Fruit fly (Drosophila melanogaster) whole organism, embryonic: ENCODE results near the gene CG4393.
A peak's percentile ranks its signal among the peaks of the same experiment; 100 is the strongest.

Source experiments
- Adf1 ChIP-seq: fragments of 200-800 bp; sonication (Bioruptor generic); IDR thresholded peaks from 2 replicates; pipeline ENCODE4 v1.3.6; 2022; ENCODE audit warnings: missing biosample characterization, missing genetic modification characterization
- BEAF-32 ChIP-seq: fragments of 200-800 bp; sonication (Bioruptor generic); optimal IDR thresholded peaks from 3 replicates; lab custom pipeline; 2017; ENCODE audit warnings: missing biosample characterization, missing genetic modification characterization, mild to moderate bottlenecking, moderate library complexity, missing genetic modification reagents
- Bgb ChIP-seq: fragments of 200-800 bp; sonication (Bioruptor generic); IDR thresholded peaks from 2 replicates; pipeline ENCODE4 v1.3.6; 2022; ENCODE audit warnings: missing biosample characterization, missing genetic modification characterization; ENCODE audit not compliant: partially characterized antibody
- Bteb2 ChIP-seq: fragments of 200-800 bp; sonication (Bioruptor generic); optimal IDR thresholded peaks from 2 replicates; lab custom pipeline; 2016; ENCODE audit warnings: missing biosample characterization, missing genetic modification characterization
- CG12236 ChIP-seq: fragments of 200-800 bp; sonication (Bioruptor generic); optimal IDR thresholded peaks from 2 replicates; lab custom pipeline; 2016; ENCODE audit warnings: missing biosample characterization, missing genetic modification characterization
- CG15479 ChIP-seq: fragments of 200-800 bp; sonication (Bioruptor generic); optimal IDR thresholded peaks from 3 replicates; lab custom pipeline; 2019; ENCODE audit warnings: missing biosample characterization, mild to moderate bottlenecking, missing genetic modification characterization, moderate library complexity
- CG16815 ChIP-seq: fragments of 200-800 bp; sonication (Bioruptor generic); optimal IDR thresholded peaks from 3 replicates; lab custom pipeline; 2017; ENCODE audit warnings: missing biosample characterization, mild to moderate bottlenecking, missing genetic modification characterization
- CG17328 ChIP-seq: fragments of 200-800 bp; sonication (Bioruptor generic); IDR thresholded peaks from 2 replicates; pipeline ENCODE4 v1.3.6; 2022; ENCODE audit warnings: missing biosample characterization, missing genetic modification characterization
- CG17802 ChIP-seq: fragments of 200-800 bp; sonication (Bioruptor generic); optimal IDR thresholded peaks from 2 replicates; lab custom pipeline; 2018; ENCODE audit warnings: missing biosample characterization, mild to moderate bottlenecking, missing genetic modification characterization, moderate library complexity
- CG1832 ChIP-seq: fragments of 200-800 bp; sonication (Bioruptor generic); optimal IDR thresholded peaks from 2 replicates; lab custom pipeline; 2017; ENCODE audit warnings: missing biosample characterization, mild to moderate bottlenecking, missing genetic modification characterization, inconsistent platforms
- CG18619 ChIP-seq: fragments of 200-800 bp; sonication (Bioruptor generic); optimal IDR thresholded peaks from 3 replicates; lab custom pipeline; 2017; ENCODE audit warnings: missing biosample characterization, mild to moderate bottlenecking, missing genetic modification characterization
- CG2120 ChIP-seq: fragments of 200-800 bp; sonication (Bioruptor generic); optimal IDR thresholded peaks from 3 replicates; lab custom pipeline; 2016; ENCODE audit warnings: missing biosample characterization, missing genetic modification characterization
- CG2875 ChIP-seq: fragments of 200-800 bp; sonication (Bioruptor generic); optimal IDR thresholded peaks from 2 replicates; lab custom pipeline; 2017; ENCODE audit warnings: missing biosample characterization, mild to moderate bottlenecking, missing genetic modification characterization, missing genetic modification reagents
- CG30403 ChIP-seq: fragments of 200-800 bp; sonication (Bioruptor generic); optimal IDR thresholded peaks from 3 replicates; lab custom pipeline; 2016; ENCODE audit warnings: missing biosample characterization, missing genetic modification characterization
- CG4282 ChIP-seq: fragments of 200-800 bp; sonication (Bioruptor generic); optimal IDR thresholded peaks from 2 replicates; lab custom pipeline; 2016; ENCODE audit warnings: missing biosample characterization, missing genetic modification characterization
- CG4424 ChIP-seq: fragments of 200-800 bp; sonication (Bioruptor generic); optimal IDR thresholded peaks from 3 replicates; lab custom pipeline; 2016; ENCODE audit warnings: missing biosample characterization, missing genetic modification characterization
- CG4820 ChIP-seq: fragments of 200-800 bp; sonication (Bioruptor generic); optimal IDR thresholded peaks from 3 replicates; lab custom pipeline; 2016; ENCODE audit warnings: missing biosample characterization, missing genetic modification characterization
- CG9727 ChIP-seq: fragments of 200-800 bp; sonication (Bioruptor generic); optimal IDR thresholded peaks from 3 replicates; lab custom pipeline; 2017; ENCODE audit warnings: missing biosample characterization, mild to moderate bottlenecking, missing genetic modification characterization
- CG9932 ChIP-seq: fragments of 200-800 bp; sonication (Bioruptor generic); IDR thresholded peaks from 2 replicates; pipeline ENCODE4 v1.3.6; 2022; ENCODE audit warnings: missing biosample characterization, missing genetic modification characterization
- Dip2 ChIP-seq: fragments of 200-800 bp; sonication (Bioruptor generic); IDR thresholded peaks from 2 replicates; pipeline ENCODE4 v1.3.6; 2022; ENCODE audit warnings: missing biosample characterization, missing genetic modification characterization
- Drgx ChIP-seq: fragments of 200-800 bp; sonication (Bioruptor generic); IDR thresholded peaks from 2 replicates; pipeline ENCODE4 v1.3.6; 2022; ENCODE audit warnings: missing biosample characterization, missing genetic modification characterization
- Hr51 ChIP-seq, 2 experiments: fragments of 200-800 bp; sonication (Bioruptor generic); optimal IDR thresholded peaks; 2 replicates in 1 of 2; 3 replicates in 1 of 2; lab custom pipeline; 2016 to 2018; ENCODE audit warnings: missing biosample characterization in 2 of 2, missing genetic modification characterization in 2 of 2, mild to moderate bottlenecking in 1 of 2, moderate library complexity in 1 of 2
- Hsf ChIP-seq: fragments of 200-800 bp; sonication (Bioruptor generic); optimal IDR thresholded peaks from 3 replicates; lab custom pipeline; 2016; ENCODE audit warnings: missing biosample characterization, missing genetic modification characterization
- Mad ChIP-seq: fragments of 200-800 bp; sonication (Bioruptor generic); optimal IDR thresholded peaks from 2 replicates; lab custom pipeline; 2016; ENCODE audit warnings: missing biosample characterization, missing genetic modification characterization
- Max ChIP-seq: fragments of 200-800 bp; sonication (Bioruptor generic); optimal IDR thresholded peaks from 2 replicates; lab custom pipeline; 2016; ENCODE audit warnings: missing biosample characterization, mild to moderate bottlenecking, missing genetic modification characterization
- Med ChIP-seq: fragments of 200-800 bp; sonication (Bioruptor generic); peaks from one replicate; lab custom pipeline; 2016; ENCODE audit warnings: missing biosample characterization, missing genetic modification characterization, mild to moderate bottlenecking, inconsistent platforms, moderate library complexity
- Pdp1 ChIP-seq, 2 experiments: fragments of 200-800 bp; sonication (Bioruptor generic); optimal IDR thresholded peaks; 3 replicates each; lab custom pipeline; 2016; ENCODE audit warnings: missing biosample characterization in 2 of 2, missing genetic modification characterization in 2 of 2, mild to moderate bottlenecking in 1 of 2, moderate library complexity in 1 of 2
- Side ChIP-seq: fragments of 200-800 bp; sonication (Bioruptor generic); optimal IDR thresholded peaks from 2 replicates; lab custom pipeline; 2016; ENCODE audit warnings: missing biosample characterization, missing genetic modification characterization
- Ssrp ChIP-seq: fragments of 200-800 bp; sonication (Bioruptor generic); optimal IDR thresholded peaks from 2 replicates; lab custom pipeline; 2018; ENCODE audit warnings: missing biosample characterization, mild to moderate bottlenecking, missing genetic modification characterization, moderate library complexity
- chinmo ChIP-seq: fragments of 200-800 bp; sonication (Bioruptor generic); IDR thresholded peaks from 4 replicates; pipeline ENCODE4 v1.3.6; 2022; ENCODE audit warnings: missing biosample characterization, missing genetic modification characterization; ENCODE audit not compliant: partially characterized antibody
- crol ChIP-seq: fragments of 200-800 bp; sonication (Bioruptor generic); IDR thresholded peaks from 2 replicates; pipeline ENCODE4 v1.3.6; 2022; ENCODE audit warnings: missing biosample characterization, missing genetic modification characterization
- dm ChIP-seq: fragments of 200-800 bp; sonication (Bioruptor generic); optimal IDR thresholded peaks from 3 replicates; lab custom pipeline; 2016; ENCODE audit warnings: missing biosample characterization, missing genetic modification characterization
- dmrt11E ChIP-seq: fragments of 200-800 bp; sonication (Bioruptor generic); optimal IDR thresholded peaks from 3 replicates; lab custom pipeline; 2018; ENCODE audit warnings: missing biosample characterization, mild to moderate bottlenecking, missing genetic modification characterization, moderate library complexity
- fd102C ChIP-seq: fragments of 200-800 bp; sonication (Bioruptor generic); optimal IDR thresholded peaks from 2 replicates; lab custom pipeline; 2018; ENCODE audit warnings: missing biosample characterization, mild to moderate bottlenecking, missing genetic modification characterization, moderate library complexity
- jing ChIP-seq: fragments of 200-800 bp; sonication (Bioruptor generic); optimal IDR thresholded peaks from 2 replicates; lab custom pipeline; 2018; ENCODE audit warnings: missing biosample characterization, mild to moderate bottlenecking, missing genetic modification characterization
- kah ChIP-seq: fragments of 200-800 bp; sonication (Bioruptor generic); optimal IDR thresholded peaks from 2 replicates; lab custom pipeline; 2018; ENCODE audit warnings: missing biosample characterization, mild to moderate bottlenecking, missing genetic modification characterization
- mirr ChIP-seq: fragments of 200-800 bp; sonication (Bioruptor generic); optimal IDR thresholded peaks from 3 replicates; lab custom pipeline; 2018; ENCODE audit warnings: missing biosample characterization, mild to moderate bottlenecking, missing genetic modification characterization
- nerfin-2 ChIP-seq: fragments of 200-800 bp; sonication (Bioruptor generic); IDR thresholded peaks from 2 replicates; pipeline ENCODE4 v1.3.6; 2022; ENCODE audit warnings: missing biosample characterization, missing genetic modification characterization; ENCODE audit not compliant: partially characterized antibody
- pita ChIP-seq: fragments of 200-800 bp; sonication (Bioruptor generic); optimal IDR thresholded peaks from 2 replicates; lab custom pipeline; 2017; ENCODE audit warnings: missing biosample characterization, mild to moderate bottlenecking, missing genetic modification characterization
- prd ChIP-seq, 3 experiments: fragments of >200 bp in 2 of 3; fragments of 200-800 bp in 1 of 3; sonication (Bioruptor generic) in 1 of 3; optimal IDR thresholded peaks in 2 of 3; IDR thresholded peaks in 1 of 3; 2 replicates in 2 of 3; 3 replicates in 1 of 3; pipeline versions ENCODE4 v1.3.6 to Lab custom; 2017 to 2022; ENCODE audit warnings: missing biosample characterization in 1 of 3, missing genetic modification characterization in 1 of 3
- ranshi ChIP-seq: fragments of 200-800 bp; sonication (Bioruptor generic); IDR thresholded peaks from 2 replicates; pipeline ENCODE4 v1.3.6; 2022; ENCODE audit warnings: missing biosample characterization, missing genetic modification characterization
- sd ChIP-seq: fragments of 200-800 bp; sonication (Bioruptor generic); optimal IDR thresholded peaks from 3 replicates; lab custom pipeline; 2018; ENCODE audit warnings: missing biosample characterization, mild to moderate bottlenecking, missing genetic modification characterization, moderate library complexity
- sob ChIP-seq: fragments of 200-800 bp; sonication (Bioruptor generic); IDR thresholded peaks from 2 replicates; pipeline ENCODE4 v1.3.6; 2022; ENCODE audit warnings: missing biosample characterization, missing genetic modification characterization
- sqz ChIP-seq: fragments of 200-800 bp; sonication (Bioruptor generic); optimal IDR thresholded peaks from 3 replicates; lab custom pipeline; 2018; ENCODE audit warnings: missing biosample characterization, mild to moderate bottlenecking, missing genetic modification characterization
- tio ChIP-seq: fragments of 200-800 bp; sonication (Bioruptor generic); optimal IDR thresholded peaks from 2 replicates; lab custom pipeline; 2017; ENCODE audit warnings: missing biosample characterization, missing genetic modification characterization, inconsistent platforms
- vfl ChIP-seq: fragments of 200-800 bp; sonication (Bioruptor generic); optimal IDR thresholded peaks from 2 replicates; lab custom pipeline; 2016; ENCODE audit warnings: missing biosample characterization, missing genetic modification characterization
- vvl ChIP-seq: fragments of 200-800 bp; sonication (Bioruptor generic); IDR thresholded peaks from 2 replicates; pipeline ENCODE4 v1.3.6; 2022; ENCODE audit warnings: missing biosample characterization, missing genetic modification characterization
- zfh2 ChIP-seq: fragments of 200-800 bp; sonication (Bioruptor generic); optimal IDR thresholded peaks from 2 replicates; lab custom pipeline; 2016; ENCODE audit warnings: missing biosample characterization, missing genetic modification characterization

Gene CG4393

DNA sequence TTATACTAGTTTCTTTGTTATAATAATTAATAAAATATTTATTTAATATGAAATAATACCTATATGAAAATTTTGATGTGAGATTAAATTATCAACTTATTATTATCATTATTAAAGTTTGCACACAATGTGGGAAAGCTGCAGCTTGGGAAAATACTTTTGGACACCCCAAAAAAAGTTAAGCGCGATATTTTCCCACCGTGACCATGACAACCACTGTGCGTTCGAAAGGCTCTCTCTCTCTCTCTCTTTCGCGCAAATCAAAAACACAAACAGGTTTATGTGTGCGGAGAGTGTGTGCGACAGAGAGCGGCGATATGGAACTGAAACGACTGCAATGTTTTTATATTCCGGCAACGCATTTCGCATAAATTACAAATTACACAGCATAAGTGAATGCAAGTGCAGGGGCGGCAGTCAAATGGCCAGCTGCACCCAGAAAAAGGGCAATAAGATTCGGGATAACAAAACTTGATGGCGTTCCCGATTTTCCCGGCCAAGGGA is 37.6 kb downstream of the CG4393 start (continued):
- TF ChIP-seq Side (GFP tag; lab: Kevin White, UChicago): no peak
- TF ChIP-seq CG4820 (GFP tag; lab: Kevin White, UChicago): peak; percentile 1
- TF ChIP-seq CG30403: peak; percentile 53
- no peak for TF ChIP-seq CG17802
- no peak for TF ChIP-seq tio (GFP tag; lab: Kevin White, UChicago)
- TF ChIP-seq ranshi (GFP tag; lab: Robert Waterston, UW): peak; percentile 36; the same call in 1 of the 2 replicates
- TF ChIP-seq CG2120 (GFP tag; lab: Kevin White, UChicago): no peak
- TF ChIP-seq dmrt11E: peak; percentile 70
- no peak for TF ChIP-seq Bteb2 (GFP tag; lab: Kevin White, UChicago)
- no peak for TF ChIP-seq zfh2
- TF ChIP-seq BEAF-32 (GFP tag; lab: Kevin White, UChicago): no peak
- no peak for TF ChIP-seq Dip2
- TF ChIP-seq CG4424 (GFP tag; lab: Kevin White, UChicago): peak; percentile 48
- peak; percentile 59 for TF ChIP-seq Ssrp (tag; lab: Kevin White, UChicago)
- TF ChIP-seq, all 482 proteins: peak for 179

DNA sequence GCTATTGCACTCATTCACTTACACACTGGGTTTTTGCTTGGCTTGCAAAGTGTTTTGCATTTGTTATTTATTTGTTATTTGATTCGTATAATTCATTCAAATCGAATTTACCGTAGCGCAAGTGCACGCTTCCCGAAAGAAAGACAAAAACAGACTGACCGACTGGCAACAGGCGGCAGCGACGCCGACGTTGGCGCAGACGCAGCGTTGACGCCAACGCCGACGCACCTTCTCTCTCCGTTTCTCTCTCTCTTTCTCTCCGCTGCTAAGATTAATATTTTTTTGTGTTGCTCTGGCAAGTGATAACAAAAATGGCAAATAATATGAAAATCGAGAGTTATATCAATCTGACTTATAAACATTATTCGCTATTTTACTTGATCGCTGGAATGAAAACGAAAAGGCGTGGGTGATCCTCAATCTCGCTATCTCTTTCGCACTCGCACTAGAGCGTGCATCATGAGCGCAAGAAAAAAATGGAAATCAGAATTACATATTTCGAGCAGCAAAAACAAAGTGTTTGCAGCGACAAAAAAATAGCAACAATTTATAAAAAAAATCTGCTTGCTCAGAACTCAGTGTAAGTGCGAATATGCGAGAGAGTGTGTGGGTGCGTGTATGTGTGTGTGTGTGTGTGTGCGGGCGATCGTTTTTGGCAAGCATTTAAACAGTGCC is 38.4 kb downstream of the CG4393 start, which contains the start of gene pnt:
pnt (minus strand) TSS at position 161 of the 675 bp plus-strand sequence.
- TF ChIP-seq crol (GFP tag; lab: Robert Waterston, UW) (no peak), Adf1 (GFP tag; lab: Robert Waterston, UW) (peak; percentile 99), prd (optimal IDR thresholded peaks at IDR 0.05; lab: Kevin White, UChicago) (no peak), prd (GFP tag; IDR thresholded peaks at IDR 0.05; lab: Robert Waterston, UW) (0 out of 3 replicates have a peak, but pooled peaks have one; percentile 4), chinmo (GFP tag; lab: Robert Waterston, UW) (0 out of 4 replicates have a peak, but pooled peaks have one; percentile 63), CG2875 (no peak), CG18619 (GFP tag; lab: Kevin White, UChicago) (no peak), fd102C (GFP tag; lab: Kevin White, UChicago) (no peak), CG9932 (GFP tag; lab: Robert Waterston, UW) (no peak), jing (GFP tag; lab: Kevin White, UChicago) (no peak), CG4282 (GFP tag; lab: Kevin White, UChicago) (no peak), pita (GFP tag; lab: Kevin White, UChicago) (no peak), sd (tag; lab: Kevin White, UChicago) (peak; percentile 7), CG15479 (GFP tag; lab: Kevin White, UChicago) (peak; percentile 71), CG17328 (GFP tag; lab: Robert Waterston, UW) (no peak), CG12236 (GFP tag; lab: Kevin White, UChicago) (no peak), dm (GFP tag; lab: Kevin White, UChicago) (no peak), Bgb (0 out of 2 replicates have a peak, but pooled peaks have one; percentile 28), CG1832 (peak; percentile 34), Hr51 (GFP tag; optimal IDR thresholded peaks at IDR 0.05; lab: Kevin White, UChicago) (no peak), sqz (GFP tag; lab: Kevin White, UChicago) (peak; percentile 38), kah (GFP tag; lab: Kevin White, UChicago) (peak; percentile 24), Mad (no peak), Max (GFP tag; lab: Kevin White, UChicago) (no peak), Pdp1 (GFP tag; optimal IDR thresholded peaks at IDR 0.05; lab: Kevin White, UChicago) (no peak), mirr (GFP tag; lab: Kevin White, UChicago) (no peak), sob (peak; percentile 18; the same call in 1 of the 2 replicates), vfl (GFP tag; lab: Kevin White, UChicago) (no peak), vvl (GFP tag; lab: Robert Waterston, UW) (peak; percentile 33; the same call in 1 of the 2 replicates), Hsf (GFP tag; lab: Kevin White, UChicago) (no peak), Med (GFP tag; lab: Kevin White, UChicago) (peak; percentile 74), CG16815 (no peak), CG9727 (GFP tag; lab: Kevin White, UChicago) (no peak), nerfin-2 (no peak), Drgx (GFP tag; lab: Robert Waterston, UW) (0 out of 2 replicates have a peak, but pooled peaks have one; percentile 17)
